Fruit fly (Drosophila melanogaster): ENCODE data around the gene Rhau.
A peak's percentile ranks its signal among the peaks of the same experiment; 100 is the strongest.

Gene Rhau

dm6 chr2L:20714468-20715404 lies 43.0 kb downstream of the Rhau start, which contains the start of gene Hr38 (continued):
- TF ChIP-seq ab (GFP tag; optimal IDR thresholded peaks at IDR 0.05) (no peak), yki (optimal IDR thresholded peaks at IDR 0.05) (no peak), stc (GFP tag; IDR thresholded peaks at IDR 0.05) (peak; percentile 35; the same call in 1 of the 2 replicates), jumu (GFP tag; optimal IDR thresholded peaks at IDR 0.05) (peak; percentile 28), CG1233 (GFP tag; optimal IDR thresholded peaks at IDR 0.05) (no peak), CG18599 (GFP tag; optimal IDR thresholded peaks at IDR 0.05) (peak; percentile 92), Chrac-16 (GFP tag; optimal IDR thresholded peaks at IDR 0.05) (peak; percentile 13), ase (GFP tag; IDR thresholded peaks at IDR 0.05) (no peak), Gug (GFP tag; IDR thresholded peaks at IDR 0.05) (0 out of 4 replicates have a peak, but pooled peaks have one; percentile 7), CG1792 (GFP tag; optimal IDR thresholded peaks at IDR 0.05) (no peak), CG6683 (GFP tag; optimal IDR thresholded peaks at IDR 0.05) (peak; percentile 50), Awh (GFP tag; IDR thresholded peaks at IDR 0.05) (peak; percentile 54; the same call in 1 of the 2 replicates), Dref (GFP tag; IDR thresholded peaks at IDR 0.05) (no peak), Ssrp (tag; optimal IDR thresholded peaks at IDR 0.05) (no peak), Pdp1 (GFP tag; optimal IDR thresholded peaks at IDR 0.05) (peak; percentile 41 to 90), CG17385 (GFP tag; optimal IDR thresholded peaks at IDR 0.05) (peak; percentile 26), chm (GFP tag; IDR thresholded peaks at IDR 0.05) (no peak; the same call in 1 of the 2 replicates), z (GFP tag; IDR thresholded peaks at IDR 0.05) (peak; percentile 69), corto (GFP tag; optimal IDR thresholded peaks at IDR 0.05) (no peak), ttk (GFP tag; IDR thresholded peaks at IDR 0.05) (no peak), Meics (GFP tag; optimal IDR thresholded peaks at IDR 0.05) (peak; percentile 73), Scr (GFP tag; IDR thresholded peaks at IDR 0.05; ENCODE audit: partially characterized antibody) (peak; percentile 20), sug (tag; optimal IDR thresholded peaks at IDR 0.05) (no peak), CG12391 (tag; optimal IDR thresholded peaks at IDR 0.05) (no peak), cwo (GFP tag; optimal IDR thresholded peaks at IDR 0.05) (peak; percentile 59), CG31365 (tag; optimal IDR thresholded peaks at IDR 0.05) (no peak), CG12236 (GFP tag; optimal IDR thresholded peaks at IDR 0.05) (no peak), CG17186 (GFP tag; optimal IDR thresholded peaks at IDR 0.05) (no peak), Ets97D (GFP tag; optimal IDR thresholded peaks at IDR 0.05) (peak; percentile 12), pzg (GFP tag; optimal IDR thresholded peaks at IDR 0.05) (no peak), hth (optimal IDR thresholded peaks at IDR 0.05) (no peak), CG18476 (GFP tag; optimal IDR thresholded peaks at IDR 0.05) (no peak), CG15269 (tag; optimal IDR thresholded peaks at IDR 0.05) (peak; percentile 65), CG6272 (GFP tag; IDR thresholded peaks at IDR 0.05) (no peak), CG4328 (GFP tag; optimal IDR thresholded peaks at IDR 0.05) (no peak), ci (GFP tag; IDR thresholded peaks at IDR 0.05) (peak; percentile 65; the same call in 2 of the 3 replicates), sqz (GFP tag; optimal IDR thresholded peaks at IDR 0.05) (no peak), CG7987 (GFP tag; optimal IDR thresholded peaks at IDR 0.05) (no peak), CG1602 (GFP tag; optimal IDR thresholded peaks at IDR 0.05) (peak; percentile 8), Bgb (GFP tag; IDR thresholded peaks at IDR 0.05; ENCODE audit: partially characterized antibody) (peak; percentile 16; the same call in 1 of the 2 replicates), CG10543 (GFP tag; optimal IDR thresholded peaks at IDR 0.05) (no peak), CG10959 (GFP tag; IDR thresholded peaks at IDR 0.05) (no peak), Med (GFP tag) (peak; percentile 91), CG33557 (GFP tag; optimal IDR thresholded peaks at IDR 0.05) (peak; percentile 30), cas (GFP tag; IDR thresholded peaks at IDR 0.05) (no peak), Ada2b (GFP tag; IDR thresholded peaks at IDR 0.05) (no peak), CG30020 (tag; optimal IDR thresholded peaks at IDR 0.05) (no peak), CG1647 (GFP tag; optimal IDR thresholded peaks at IDR 0.05) (peak; percentile 52), Oli (tag; optimal IDR thresholded peaks at IDR 0.05) (peak; percentile 47)

All from whole organism, embryonic.